Worm (Caenorhabditis elegans) whole organism, young adult: ENCODE results near the gene epg-7.

Experiments
- B0035.1 ChIP-seq: sonication (generic microtip); optimal IDR thresholded peaks from 2 replicates; lab custom pipeline; 2016; ENCODE audit warnings: missing genetic modification characterization, mild to moderate bottlenecking, missing compliant biosample characterization, missing genotype, missing genetic modification reagents
- bed-1 ChIP-seq: fragments of 200-800 bp; sonication (Bioruptor generic); IDR thresholded peaks from 2 replicates; pipeline ENCODE4 v1.3.6; 2022; ENCODE audit warnings: missing genetic modification reagents, missing genetic modification characterization, missing compliant biosample characterization
- nfya-1 ChIP-seq: sonication (generic microtip); optimal IDR thresholded peaks from 2 replicates; lab custom pipeline; 2017; ENCODE audit warnings: antibody characterized with exemption, missing compliant biosample characterization, missing genetic modification characterization, borderline replicate concordance; ENCODE audit not compliant: insufficient read depth
- unc-62 ChIP-seq: fragments of 150-350 bp; optimal IDR thresholded peaks from 2 replicates; lab custom pipeline; 2014; ENCODE audit warnings: missing biosample characterization, missing genetic modification reagents, missing genetic modification characterization

DNA sequence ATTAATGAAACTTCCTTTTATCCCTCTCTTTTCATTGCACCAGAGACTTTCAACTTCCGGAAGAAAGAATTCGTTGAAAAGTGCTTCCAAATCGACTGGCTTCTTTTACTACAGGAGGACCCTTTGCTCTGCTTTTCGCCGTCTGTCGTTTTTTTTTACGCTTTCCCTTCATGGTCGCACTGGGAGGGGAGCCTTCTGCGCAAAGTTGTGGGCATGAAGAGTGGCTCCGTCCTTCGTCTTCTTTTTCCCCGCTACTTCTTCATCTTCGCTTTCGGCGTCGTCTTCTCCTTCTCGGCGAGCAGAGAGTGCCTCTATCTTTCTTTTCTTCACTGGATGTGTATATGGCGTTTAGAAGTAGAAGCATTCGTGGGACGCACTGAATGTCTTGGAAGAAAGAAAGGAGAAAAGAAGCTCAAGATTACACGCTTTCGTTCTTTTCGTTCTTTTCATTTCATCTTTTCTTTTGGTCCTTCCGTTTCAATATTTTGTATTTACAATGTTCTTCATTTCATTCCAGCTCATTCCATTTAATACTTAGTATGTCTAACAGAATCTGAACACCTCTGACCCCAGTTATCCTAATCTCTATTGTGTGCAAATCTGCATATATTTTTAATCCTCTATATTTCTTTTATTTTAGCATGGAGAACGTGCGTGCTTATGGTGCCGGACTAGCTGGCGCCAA is 7.4 kb upstream of the epg-7 start, which contains the start of gene sng-1:
- TF ChIP-seq B0035.1 (tag; lab: Kevin White, UChicago) (no peak), nfya-1 (tag; lab: Kevin White, UChicago) (no peak), bed-1 (GFP tag; lab: Robert Waterston, UW) (no peak), unc-62 (GFP tag; lab: Kevin White, UChicago) (no peak)
